Worm (Caenorhabditis elegans) whole organism, L4 larva: ENCODE results near the gene srv-17.

ENCODE experiments used
- F44E2.7 ChIP-seq: fragments of 200-800 bp; sonication (Bioruptor generic); IDR thresholded peaks from 2 replicates; pipeline ENCODE4 v2.1.2; 2022; ENCODE audit warnings: missing genetic modification characterization, missing compliant biosample characterization
- Y5F2A.4 ChIP-seq: fragments of 200-800 bp; sonication (Bioruptor generic); optimal IDR thresholded peaks from 2 replicates; lab custom pipeline; 2018; ENCODE audit warnings: mild to moderate bottlenecking, missing genetic modification characterization, missing compliant biosample characterization
- Y75B8A.6 ChIP-seq: fragments of 200-800 bp; sonication (Bioruptor generic); IDR thresholded peaks from 2 replicates; pipeline ENCODE4 v1.3.6; 2022; ENCODE audit warnings: missing genetic modification reagents, missing genetic modification characterization, missing compliant biosample characterization
- aha-1 ChIP-seq: fragments of 150-350 bp; peaks from one replicate; lab custom pipeline; 2014; ENCODE audit warnings: missing biosample characterization, missing genetic modification characterization
- aly-2 ChIP-seq: sonication (generic microtip); optimal IDR thresholded peaks from 2 replicates; lab custom pipeline; 2018; ENCODE audit warnings: missing biosample characterization, missing genetic modification characterization
- ceh-20 ChIP-seq: fragments of 200-800 bp; sonication (Bioruptor generic); IDR thresholded peaks from 2 replicates; pipeline ENCODE4 v1.3.6; 2022; ENCODE audit warnings: missing genetic modification reagents, missing genetic modification characterization, missing compliant biosample characterization
- ceh-28 ChIP-seq: fragments of 150-350 bp; optimal IDR thresholded peaks from 2 replicates; lab custom pipeline; 2014; ENCODE audit warnings: missing biosample characterization, missing genetic modification reagents, missing genetic modification characterization
- daf-16 ChIP-seq, 3 experiments: sonication (generic microtip); optimal IDR thresholded peaks; 2 replicates each; lab custom pipeline; 2016 to 2017; ENCODE audit warnings: missing genetic modification characterization in 3 of 3, missing genetic modification reagents in 3 of 3, mild to moderate bottlenecking in 2 of 3, missing compliant biosample characterization in 2 of 3, missing biosample characterization in 1 of 3, moderate library complexity in 1 of 3
- dmd-6 ChIP-seq: fragments of 200-800 bp; sonication (Bioruptor generic); IDR thresholded peaks from 2 replicates; pipeline ENCODE4 v1.3.6; 2022; ENCODE audit warnings: missing genetic modification reagents, missing genetic modification characterization, missing compliant biosample characterization
- duxl-1 ChIP-seq: sonication (generic microtip); optimal IDR thresholded peaks from 2 replicates; lab custom pipeline; 2016; ENCODE audit warnings: mild to moderate bottlenecking, missing genetic modification characterization, moderate library complexity, missing compliant biosample characterization; ENCODE audit not compliant: poor library complexity
- fos-1 ChIP-seq: fragments of 150-350 bp; optimal IDR thresholded peaks from 2 replicates; lab custom pipeline; 2014; ENCODE audit warnings: missing biosample characterization, missing genetic modification characterization
- gei-8 ChIP-seq: fragments of 200-800 bp; sonication (Bioruptor generic); optimal IDR thresholded peaks from 2 replicates; lab custom pipeline; 2018; ENCODE audit warnings: mild to moderate bottlenecking, missing genetic modification characterization, missing compliant biosample characterization
- hif-1 ChIP-seq, 2 experiments: sonication (generic microtip); optimal IDR thresholded peaks; 2 replicates each; lab custom pipeline; 2016 to 2017; ENCODE audit warnings: missing compliant biosample characterization in 2 of 2, missing genetic modification characterization in 2 of 2, missing genetic modification reagents in 2 of 2, missing genotype in 2 of 2, mild to moderate bottlenecking in 1 of 2
- hlh-30 ChIP-seq: sonication (generic microtip); optimal IDR thresholded peaks from 2 replicates; lab custom pipeline; 2017; ENCODE audit warnings: antibody characterized with exemption, mild to moderate bottlenecking, missing genetic modification characterization, missing compliant biosample characterization; ENCODE audit not compliant: insufficient read depth
- hmg-1.1 ChIP-seq: fragments of 200-800 bp; sonication (Bioruptor generic); IDR thresholded peaks from 2 replicates; pipeline ENCODE4 v1.3.6; 2022; ENCODE audit warnings: missing genetic modification reagents, missing genetic modification characterization, missing compliant biosample characterization
- lin-15B ChIP-seq: fragments of 150-350 bp; sonication (generic microtip); optimal IDR thresholded peaks from 3 replicates; lab custom pipeline; 2014; ENCODE audit warnings: missing biosample characterization, missing genetic modification characterization
- lin-29 ChIP-seq: fragments of 200-800 bp; sonication (Bioruptor generic); IDR thresholded peaks from 2 replicates; pipeline ENCODE4 v1.3.6; 2022; ENCODE audit warnings: missing genetic modification reagents, missing genetic modification characterization, missing compliant biosample characterization
- madf-5 ChIP-seq, 2 experiments: fragments of 200-800 bp; sonication (Bioruptor generic); IDR thresholded peaks; 2 replicates each; pipeline ENCODE4 v1.3.6; 2022; ENCODE audit warnings: missing compliant biosample characterization in 2 of 2, missing genetic modification characterization in 2 of 2
- mep-1 ChIP-seq: fragments of 150-350 bp; sonication (generic microtip); optimal IDR thresholded peaks from 3 replicates; lab custom pipeline; 2014; ENCODE audit warnings: missing biosample characterization, missing genetic modification characterization
- mes-2 ChIP-seq: sonication (generic microtip); optimal IDR thresholded peaks from 2 replicates; lab custom pipeline; 2016; ENCODE audit warnings: missing genotype, mild to moderate bottlenecking, missing genetic modification characterization, missing compliant biosample characterization; ENCODE audit not compliant: poor library complexity, severe bottlenecking
- nhr-10 ChIP-seq: fragments of 150-350 bp; optimal IDR thresholded peaks from 2 replicates; lab custom pipeline; 2014; ENCODE audit warnings: missing biosample characterization, missing genetic modification characterization
- nhr-28 ChIP-seq: fragments of 150-350 bp; optimal IDR thresholded peaks from 2 replicates; lab custom pipeline; 2014; ENCODE audit warnings: missing biosample characterization, missing genetic modification characterization
- nhr-48 ChIP-seq: sonication (generic microtip); optimal IDR thresholded peaks from 2 replicates; lab custom pipeline; 2016; ENCODE audit warnings: mild to moderate bottlenecking, missing genetic modification characterization, missing compliant biosample characterization
- nhr-6 ChIP-seq: fragments of 150-350 bp; optimal IDR thresholded peaks from 2 replicates; lab custom pipeline; 2014; ENCODE audit warnings: missing biosample characterization, missing genetic modification characterization
- pha-4 ChIP-seq, 2 experiments: fragments of 150-350 bp in 1 of 2; fragments of 200-800 bp in 1 of 2; sonication (Bioruptor generic) in 1 of 2; IDR thresholded peaks in 1 of 2; optimal IDR thresholded peaks in 1 of 2; 2 replicates each; pipeline versions ENCODE4 v1.3.6 to Lab custom; 2014 to 2022; ENCODE audit warnings: missing genetic modification characterization in 2 of 2, missing genetic modification reagents in 2 of 2, missing biosample characterization in 1 of 2, missing compliant biosample characterization in 1 of 2
- pqm-1 ChIP-seq: sonication (generic microtip); optimal IDR thresholded peaks from 2 replicates; lab custom pipeline; 2017; ENCODE audit warnings: missing biosample characterization, missing genetic modification characterization
- saeg-2 ChIP-seq: fragments of 200-800 bp; sonication (Bioruptor generic); IDR thresholded peaks from 2 replicates; pipeline ENCODE4 v1.3.6; 2022; ENCODE audit warnings: missing genetic modification reagents, missing genetic modification characterization, missing compliant biosample characterization
- tra-1 ChIP-seq: fragments of 200-800 bp; sonication (Bioruptor generic); IDR thresholded peaks from 2 replicates; pipeline ENCODE4 v1.3.6; 2022; ENCODE audit warnings: missing genetic modification reagents, missing genetic modification characterization, missing compliant biosample characterization
- unc-130 ChIP-seq: sonication (generic microtip); optimal IDR thresholded peaks from 2 replicates; lab custom pipeline; 2016; ENCODE audit warnings: missing genetic modification reagents, missing genetic modification characterization, missing compliant biosample characterization
- unc-39 ChIP-seq: sonication (generic microtip); optimal IDR thresholded peaks from 2 replicates; lab custom pipeline; 2017; ENCODE audit warnings: missing biosample characterization, missing genetic modification characterization
- unc-62 ChIP-seq, 3 experiments: fragments of 150-350 bp in 1 of 3; sonication (generic microtip); optimal IDR thresholded peaks in 2 of 3; peaks in 1 of 3; 1 replicate in 1 of 3; 2 replicates in 2 of 3; lab custom pipeline; 2014 to 2017; ENCODE audit warnings: missing biosample characterization in 3 of 3, missing genetic modification characterization in 3 of 3, missing genetic modification reagents in 3 of 3, missing genotype in 1 of 3
- zag-1 ChIP-seq: fragments of 150-350 bp; optimal IDR thresholded peaks from 2 replicates; lab custom pipeline; 2014; ENCODE audit warnings: missing biosample characterization, missing genetic modification characterization

The srv-17 gene

DNA sequence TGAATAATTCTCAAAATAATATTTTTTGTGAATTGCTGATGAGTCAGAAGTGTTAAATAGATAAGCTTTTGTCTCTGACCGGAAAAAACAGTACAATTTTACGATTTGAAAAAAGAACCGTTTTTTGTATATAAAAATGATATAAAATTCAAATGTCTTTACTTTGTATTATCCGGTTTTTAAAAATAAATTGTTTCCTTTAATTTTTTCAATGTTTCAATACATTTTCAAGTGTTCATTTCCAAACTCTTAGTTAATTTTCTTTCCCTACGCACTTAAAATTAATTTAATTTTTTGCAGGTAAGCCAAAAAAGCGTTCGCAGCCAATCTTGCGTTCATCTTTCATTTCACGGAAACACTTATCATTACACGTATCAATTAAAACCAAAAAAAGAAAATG is 45.5 kb downstream of the srv-17 start, which contains the start of gene egal-1:
TSS of gene egal-1 (plus strand) at position 301 of the 400 bp plus-strand sequence.
- TF ChIP-seq unc-130 (GFP tag; lab: Kevin White, UChicago) (no peak), Y75B8A.6 (GFP tag; lab: Robert Waterston, UW) (no peak), aha-1 (no peak), hmg-1.1 (GFP tag; lab: Robert Waterston, UW) (no peak), nhr-6 (tag; lab: Kevin White, UChicago) (no peak), unc-39 (tag; lab: Kevin White, UChicago) (no peak), duxl-1 (no peak), F44E2.7 (GFP tag; lab: Robert Waterston, UW) (no peak), zag-1 (tag; lab: Kevin White, UChicago) (no peak), aly-2 (tag; lab: Kevin White, UChicago) (no peak), hif-1 (tag; optimal IDR thresholded peaks at IDR 0.05; lab: Kevin White, UChicago) (no peak), ceh-20 (GFP tag; lab: Robert Waterston, UW) (no peak), ceh-28 (tag; lab: Kevin White, UChicago) (no peak)

DNA sequence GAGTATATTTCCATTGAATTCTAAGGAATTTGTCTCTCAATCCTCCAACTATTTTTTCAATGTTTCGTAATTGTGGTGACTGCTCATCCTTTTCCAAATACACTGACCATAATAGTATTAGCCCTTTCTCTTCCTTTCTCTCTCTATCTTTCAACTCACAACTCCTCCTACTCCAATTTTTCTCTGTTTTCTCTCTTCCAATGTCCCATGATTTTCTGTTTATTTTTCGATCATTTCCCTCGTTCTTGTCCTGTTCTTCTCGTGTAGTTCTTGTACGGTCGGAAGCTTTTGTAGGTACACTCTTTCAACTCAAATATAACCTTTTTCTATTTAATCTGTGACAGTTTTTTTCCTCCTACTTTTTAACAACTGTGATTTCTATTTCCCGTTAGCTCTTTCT is 48.0 kb downstream of the srv-17 start:
- TF ChIP-seq tra-1 (GFP tag; lab: Robert Waterston, UW) (no peak), daf-16 (GFP tag; optimal IDR thresholded peaks at IDR 0.05; lab: Kevin White, UChicago) (no peak), daf-16 (tag; optimal IDR thresholded peaks at IDR 0.05; lab: Kevin White, UChicago) (peak; percentile 5), hlh-30 (tag; lab: Kevin White, UChicago) (peak; percentile 70), gei-8 (GFP tag; lab: Kevin White, UChicago) (no peak), madf-5 (GFP tag; IDR thresholded peaks at IDR 0.05; lab: Robert Waterston, UW) (no peak), lin-15B (no peak), dmd-6 (GFP tag; lab: Robert Waterston, UW) (no peak), pqm-1 (tag; lab: Kevin White, UChicago) (peak; percentile 18), pha-4 (GFP tag; IDR thresholded peaks at IDR 0.05; lab: Robert Waterston, UW) (no peak), pha-4 (tag; optimal IDR thresholded peaks at IDR 0.05; lab: Kevin White, UChicago) (peak; percentile 95), lin-29 (no peak), nhr-48 (tag; lab: Kevin White, UChicago) (no peak), nhr-28 (peak; percentile 70), hif-1 (tag; optimal IDR thresholded peaks at IDR 0.05; lab: Kevin White, UChicago) (no peak), mes-2 (tag; lab: Kevin White, UChicago) (no peak), ceh-20 (GFP tag; lab: Robert Waterston, UW) (no peak), nhr-10 (tag; lab: Kevin White, UChicago) (no peak), Y5F2A.4 (no peak)

DNA sequence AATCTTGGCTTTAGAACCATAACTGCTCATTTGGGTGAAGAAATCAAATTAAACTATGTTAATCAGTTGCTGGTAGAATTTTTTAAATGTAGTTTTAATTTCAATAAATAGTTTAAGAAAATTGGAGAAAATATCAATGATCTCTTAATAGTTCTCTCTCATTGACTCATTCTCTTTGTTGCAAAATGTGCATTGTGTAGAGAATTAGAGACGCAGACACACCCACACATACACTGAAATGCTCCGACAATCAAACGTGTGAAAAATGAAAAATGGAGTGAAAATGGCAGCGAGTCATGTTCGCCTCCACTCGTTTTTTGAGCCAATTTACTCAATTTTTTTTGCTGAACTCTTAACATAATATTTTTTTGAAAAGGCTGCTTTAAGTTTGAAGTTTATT is 49.0 kb downstream of the srv-17 start:
- TF ChIP-seq aly-2 (tag; lab: Kevin White, UChicago) (no peak), nhr-28 (peak; percentile 11)

DNA sequence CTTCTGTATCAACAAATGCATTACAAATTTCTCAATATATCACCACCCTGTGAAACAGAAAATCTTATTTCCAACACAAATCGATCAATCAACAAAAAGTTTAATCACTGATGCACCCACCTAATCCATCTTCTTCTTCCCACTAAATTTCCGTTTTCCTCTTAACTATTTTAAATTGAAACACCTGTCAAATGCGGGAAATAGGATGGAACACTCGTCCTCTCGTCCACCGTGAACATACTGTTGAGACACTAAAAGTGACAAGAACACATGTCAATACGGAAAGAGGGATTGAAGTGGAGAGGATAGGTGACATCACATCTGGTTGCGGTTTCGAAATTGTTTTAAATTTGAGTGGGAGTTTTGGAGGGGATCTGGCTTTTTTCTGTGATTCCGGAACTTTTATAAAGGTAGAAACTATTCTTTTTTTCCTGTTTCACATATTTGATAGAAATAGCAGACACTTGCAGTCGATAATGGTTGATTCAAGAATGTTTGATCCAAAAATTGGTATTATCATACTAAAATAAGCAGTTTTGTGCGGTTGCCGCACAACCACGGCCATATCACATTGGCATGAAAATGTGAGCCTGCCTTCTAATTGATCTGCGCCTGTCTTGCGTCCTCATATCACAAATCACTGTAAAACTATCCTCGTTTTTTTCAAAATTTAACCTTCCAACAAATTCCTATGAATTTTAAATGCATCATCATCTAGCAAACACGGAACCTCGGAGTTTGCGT is 49.7 kb downstream of the srv-17 start:
- TF ChIP-seq nhr-28 (no peak), unc-62 (GFP tag; optimal IDR thresholded peaks at IDR 0.05 in 1 of 2; lab: Kevin White, UChicago) (peak in 1 of 2 experiments; percentile 56), unc-62 (tag; optimal IDR thresholded peaks at IDR 0.05; lab: Kevin White, UChicago) (no peak), hif-1 (tag; optimal IDR thresholded peaks at IDR 0.05; lab: Kevin White, UChicago) (no peak), mep-1 (no peak), saeg-2 (GFP tag; lab: Robert Waterston, UW) (no peak), aha-1 (peak; percentile 94), fos-1 (tag; lab: Kevin White, UChicago) (no peak)
